Worm (Caenorhabditis elegans): Measurements from ENCODE around the gene ins-16.
A peak's percentile ranks its signal among the peaks of the same experiment; 100 is the strongest.

Gene ins-16

DNA sequence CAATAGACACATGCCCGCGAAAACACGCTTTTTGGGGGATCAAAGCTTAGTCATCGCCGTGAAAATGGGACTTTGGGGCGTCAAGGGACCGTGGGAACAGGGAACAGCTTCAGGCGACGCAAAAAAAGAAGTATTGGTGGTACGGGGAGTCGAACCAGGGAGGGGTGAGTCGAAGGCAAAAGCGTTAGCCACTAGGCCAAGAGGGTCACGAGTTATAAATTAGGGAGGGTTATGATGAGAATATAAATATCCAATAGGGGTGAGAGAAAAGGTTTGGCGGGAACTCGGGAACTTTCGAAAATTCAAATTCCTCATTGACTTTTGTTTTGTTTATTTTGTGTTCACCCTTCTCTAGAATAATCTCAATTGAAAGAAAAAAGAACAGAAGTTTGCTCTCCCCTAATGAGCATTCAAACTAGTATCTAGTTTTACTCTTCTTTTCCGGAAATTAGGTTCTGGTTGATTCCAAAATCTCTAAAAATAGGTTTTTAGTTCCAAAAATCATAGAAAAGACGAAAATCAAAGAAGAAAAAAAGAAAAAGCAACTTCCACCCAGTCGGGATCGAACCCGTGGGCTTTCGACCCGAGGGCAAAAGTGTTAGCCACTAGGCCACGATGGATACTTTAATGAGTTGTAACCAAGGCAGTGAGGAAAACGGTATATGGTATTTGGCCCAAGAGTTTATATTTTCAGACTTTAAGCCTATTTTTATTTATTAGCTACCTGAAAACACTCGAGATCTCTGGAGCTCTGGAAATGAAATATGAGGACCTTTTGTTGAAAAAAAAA, 29.8 kb downstream of the ins-16 start (continued):
- TF ChIP-seq hlh-11 (tag; optimal IDR thresholded peaks at IDR 0.05): no peak
- TF ChIP-seq php-3 (GFP tag; IDR thresholded peaks at IDR 0.05): 0 out of 2 replicates have a peak, but pooled peaks have one; percentile 41
- peak; percentile 63; the same call in 1 of the 2 replicates for TF ChIP-seq nhr-41 (GFP tag; IDR thresholded peaks at IDR 0.05)
- TF ChIP-seq ceh-44 (GFP tag; IDR thresholded peaks at IDR 0.05): peak; percentile 56; the same call in 1 of the 2 replicates
- no peak for TF ChIP-seq lin-29 (GFP tag; IDR thresholded peaks at IDR 0.05)
- no peak for TF ChIP-seq mep-1 (tag; optimal IDR thresholded peaks at IDR 0.05)
- TF ChIP-seq dmd-6 (GFP tag; IDR thresholded peaks at IDR 0.05): peak; percentile 31
- TF ChIP-seq F26F4.8 (GFP tag; conservative IDR thresholded peaks at IDR 0.05): peak; percentile 91
- peak; percentile 76; the same call in 1 of the 2 replicates for TF ChIP-seq egl-43 (GFP tag; IDR thresholded peaks at IDR 0.05)
- 0 out of 2 replicates have a peak, but pooled peaks have one; percentile 36 for TF ChIP-seq zfp-3 (GFP tag; conservative IDR thresholded peaks at IDR 0.05)
- no peak for TF ChIP-seq dpl-1 (GFP tag; optimal IDR thresholded peaks at IDR 0.05)
- TF ChIP-seq madf-5 (GFP tag; IDR thresholded peaks at IDR 0.05): peak; percentile 48 to 87; a peak in 2 of 4 replicates
- TF ChIP-seq vab-7 (GFP tag; IDR thresholded peaks at IDR 0.05): peak; percentile 80
- no peak for TF ChIP-seq ztf-11 (tag; optimal IDR thresholded peaks at IDR 0.05)
- TF ChIP-seq Y75B8A.6 (GFP tag; IDR thresholded peaks at IDR 0.05): peak; percentile 58; the same call in 1 of the 2 replicates
- no peak for TF ChIP-seq unc-62 (GFP tag; optimal IDR thresholded peaks at IDR 0.05 in 1 of 2)
- TF ChIP-seq unc-62 (tag; optimal IDR thresholded peaks at IDR 0.05): no peak
- 0 out of 2 replicates have a peak, but pooled peaks have one; percentile 36 for TF ChIP-seq tra-1 (GFP tag; IDR thresholded peaks at IDR 0.05)
- TF ChIP-seq dmd-9 (GFP tag; IDR thresholded peaks at IDR 0.05): no peak
- peak; percentile 65 for TF ChIP-seq madf-9 (GFP tag; conservative IDR thresholded peaks at IDR 0.05)
- peak; percentile 72; the same call in 1 of the 2 replicates for TF ChIP-seq D1046.2 (GFP tag; IDR thresholded peaks at IDR 0.05)
- peak; percentile 1 for TF ChIP-seq hlh-30 (tag; optimal IDR thresholded peaks at IDR 0.05; ENCODE audit: insufficient read depth)
- 0 out of 2 replicates have a peak, but pooled peaks have one; percentile 13 for TF ChIP-seq set-16 (GFP tag; IDR thresholded peaks at IDR 0.05)
- peak; percentile 82 for TF ChIP-seq F44E2.7 (GFP tag; IDR thresholded peaks at IDR 0.05)

DNA sequence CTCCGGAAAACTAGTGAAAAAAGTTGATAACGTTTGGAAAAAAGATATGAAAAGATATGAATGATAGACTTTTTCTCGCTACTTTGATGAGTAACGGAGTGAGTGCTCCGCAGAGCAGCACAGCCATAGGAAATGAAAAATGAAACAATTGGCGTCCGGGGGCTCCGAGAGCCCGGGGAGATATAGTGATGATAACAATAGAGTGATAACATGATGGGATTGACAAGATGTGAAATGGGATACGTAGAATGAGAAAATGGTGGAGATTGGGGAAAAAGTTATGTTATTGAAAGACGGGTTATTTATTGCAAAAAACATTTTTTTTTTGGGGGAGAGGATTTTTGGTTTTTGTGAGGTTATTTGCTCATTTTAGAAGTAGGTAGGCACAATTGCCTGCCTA, 33.2 kb downstream of the ins-16 start:
- TF ChIP-seq unc-62 (GFP tag; optimal IDR thresholded peaks at IDR 0.05 in 1 of 2): peak in 1 of 2 experiments; percentile 63
- TF ChIP-seq unc-62 (tag; optimal IDR thresholded peaks at IDR 0.05): no peak
- TF ChIP-seq ceh-32 (tag; optimal IDR thresholded peaks at IDR 0.05; ENCODE audit: poor library complexity): no peak
- TF ChIP-seq lin-1 (GFP tag; IDR thresholded peaks at IDR 0.05): no peak
- no peak for TF ChIP-seq mdt-29 (GFP tag; IDR thresholded peaks at IDR 0.05)

DNA sequence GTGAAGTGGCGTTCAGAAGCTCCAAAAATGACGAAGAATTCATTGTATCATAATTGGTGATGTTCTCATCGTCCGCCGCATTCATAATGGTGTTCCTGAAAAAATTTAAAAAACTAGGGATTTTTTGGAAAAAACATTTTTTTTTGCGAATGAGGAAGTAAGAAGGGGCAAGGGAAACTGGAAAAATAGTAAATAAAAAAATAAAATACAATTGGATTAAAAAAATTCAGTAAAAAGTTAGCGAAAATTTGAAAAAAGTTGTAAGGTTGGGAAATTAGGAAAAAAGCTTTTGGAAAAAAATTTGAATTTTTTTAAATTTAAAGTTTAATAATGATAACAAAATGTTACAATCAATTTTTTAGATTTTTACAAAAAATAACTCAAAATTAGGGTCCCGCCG, 39.3 kb downstream of the ins-16 start, which contains the start of gene ckr-2:
TSS of gene ckr-2 (minus strand) at position 101 of the 400 bp plus-strand sequence.
- TF ChIP-seq zag-1 (tag; optimal IDR thresholded peaks at IDR 0.05) (no peak), nhr-28 (tag; optimal IDR thresholded peaks at IDR 0.05) (no peak), arid-1 (GFP tag; conservative IDR thresholded peaks at IDR 0.05) (no peak), dve-1 (tag; optimal IDR thresholded peaks at IDR 0.05; ENCODE audit: insufficient read depth) (no peak), nhr-76 (tag; optimal IDR thresholded peaks at IDR 0.05) (no peak), madf-9 (GFP tag; conservative IDR thresholded peaks at IDR 0.05) (no peak), dmd-6 (GFP tag; IDR thresholded peaks at IDR 0.05) (no peak), ceh-32 (tag; optimal IDR thresholded peaks at IDR 0.05; ENCODE audit: poor library complexity) (no peak), lin-15B (tag; optimal IDR thresholded peaks at IDR 0.05) (no peak), set-16 (GFP tag; IDR thresholded peaks at IDR 0.05) (no peak)

DNA sequence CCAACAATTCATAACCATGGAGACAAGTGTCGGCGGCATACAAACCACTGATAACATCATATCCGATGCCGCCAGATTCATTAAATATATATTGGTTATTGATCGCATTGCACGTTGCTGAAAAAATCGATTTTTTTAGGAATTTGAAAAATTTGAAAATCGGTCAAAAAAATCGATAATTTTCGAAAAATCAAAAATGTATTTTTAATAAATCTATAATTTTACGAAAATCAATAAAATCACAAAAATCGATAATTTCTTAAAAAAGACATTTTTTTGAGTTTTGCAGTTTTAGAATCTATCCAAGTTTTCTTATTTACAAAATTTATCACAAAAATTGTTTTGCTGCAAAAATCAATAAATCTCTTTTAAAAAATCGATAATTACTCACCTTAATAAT, 45.3 kb downstream of the ins-16 start:
- peak; percentile 87 for TF ChIP-seq ceh-28 (tag; optimal IDR thresholded peaks at IDR 0.05)
- TF ChIP-seq nhr-11 (tag; optimal IDR thresholded peaks at IDR 0.05): no peak
- no peak for TF ChIP-seq nhr-25 (tag; optimal IDR thresholded peaks at IDR 0.05; ENCODE audit: borderline replicate concordance, insufficient read depth)
- TF ChIP-seq zip-2 (tag; optimal IDR thresholded peaks at IDR 0.05): no peak
- no peak for TF ChIP-seq pqm-1 (tag; optimal IDR thresholded peaks at IDR 0.05)
- no peak for TF ChIP-seq mxl-2 (GFP tag; conservative IDR thresholded peaks at IDR 0.05)
- TF ChIP-seq aha-1 (tag): peak; percentile 85
- no peak for TF ChIP-seq ZK337.2 (GFP tag; IDR thresholded peaks at IDR 0.05)

Data from whole organism, L4 larva.